Worm (Caenorhabditis elegans): ENCODE results near the gene asna-1.
A peak's percentile ranks its signal among the peaks of the same experiment; 100 is the strongest.

Gene asna-1

ce11 chrIII:8873990-8874668, 20.8 kb upstream of the asna-1 start (continued):
- TF ChIP-seq hlh-11 (tag; optimal IDR thresholded peaks at IDR 0.05) (peak; percentile 82), fkh-10 (GFP tag; optimal IDR thresholded peaks at IDR 0.05) (peak; percentile 61), dve-1 (tag; optimal IDR thresholded peaks at IDR 0.05; ENCODE audit: insufficient read depth) (peak; percentile 38), aha-1 (tag) (peak; percentile 98), daf-8 (GFP tag; IDR thresholded peaks at IDR 0.05) (no peak), ceh-82 (tag; optimal IDR thresholded peaks at IDR 0.05) (no peak), F10B5.3 (tag; optimal IDR thresholded peaks at IDR 0.05) (peak; percentile 21), T26A8.4 (GFP tag; IDR thresholded peaks at IDR 0.05) (peak; percentile 36; the same call in 1 of the 2 replicates), nhr-48 (tag; optimal IDR thresholded peaks at IDR 0.05) (peak; percentile 36), nhr-6 (tag; optimal IDR thresholded peaks at IDR 0.05) (peak; percentile 62), zfp-2 (tag; optimal IDR thresholded peaks at IDR 0.05) (peak; percentile 31), php-3 (GFP tag; IDR thresholded peaks at IDR 0.05) (no peak), madf-5 (GFP tag; IDR thresholded peaks at IDR 0.05) (no peak), daf-16 (GFP tag; optimal IDR thresholded peaks at IDR 0.05) (peak in 1 of 2 experiments; percentile 62), daf-16 (tag; optimal IDR thresholded peaks at IDR 0.05) (no peak), lsy-2 (tag; optimal IDR thresholded peaks at IDR 0.05) (peak; percentile 82 to 88), lir-3 (tag; optimal IDR thresholded peaks at IDR 0.05) (no peak), dpl-1 (GFP tag; optimal IDR thresholded peaks at IDR 0.05) (peak; percentile 26), nhr-77 (tag; optimal IDR thresholded peaks at IDR 0.05) (no peak), unc-39 (tag; optimal IDR thresholded peaks at IDR 0.05) (no peak), dmd-6 (GFP tag; IDR thresholded peaks at IDR 0.05) (peak; percentile 25), unc-62 (GFP tag; optimal IDR thresholded peaks at IDR 0.05 in 1 of 2) (peak in 1 of 2 experiments; percentile 80), unc-62 (tag; optimal IDR thresholded peaks at IDR 0.05) (peak; percentile 9), gei-8 (GFP tag; optimal IDR thresholded peaks at IDR 0.05) (peak; percentile 23), egl-43 (GFP tag; IDR thresholded peaks at IDR 0.05) (no peak), saeg-2 (GFP tag; IDR thresholded peaks at IDR 0.05) (no peak), lim-7 (GFP tag; IDR thresholded peaks at IDR 0.05) (no peak), madf-9 (GFP tag; conservative IDR thresholded peaks at IDR 0.05) (no peak), ctbp-1 (GFP tag; IDR thresholded peaks at IDR 0.05) (peak; percentile 89; the same call in 1 of the 2 replicates), F26F4.8 (GFP tag; conservative IDR thresholded peaks at IDR 0.05) (no peak), nhr-102 (tag; optimal IDR thresholded peaks at IDR 0.05) (no peak), vab-7 (GFP tag; IDR thresholded peaks at IDR 0.05) (peak; percentile 37; the same call in 1 of the 2 replicates), nhr-25 (tag; optimal IDR thresholded peaks at IDR 0.05; ENCODE audit: borderline replicate concordance, insufficient read depth) (peak; percentile 12), F37D6.2 (tag; optimal IDR thresholded peaks at IDR 0.05) (peak; percentile 81), snpc-1.2 (GFP tag; IDR thresholded peaks at IDR 0.05) (no peak), ztf-11 (tag; optimal IDR thresholded peaks at IDR 0.05) (peak; percentile 24)

- TF ChIP-seq dve-1 (tag; optimal IDR thresholded peaks at IDR 0.05; ENCODE audit: insufficient read depth) (no peak), snpc-4 (tag; optimal IDR thresholded peaks at IDR 0.05) (no peak), lin-1 (GFP tag; IDR thresholded peaks at IDR 0.05) (no peak), skn-1 (tag; optimal IDR thresholded peaks at IDR 0.05) (no peak), aha-1 (tag) (peak; percentile 87), lin-39 (tag; optimal IDR thresholded peaks at IDR 0.05) (no peak), ceh-28 (tag; optimal IDR thresholded peaks at IDR 0.05) (no peak), lin-15B (tag; optimal IDR thresholded peaks at IDR 0.05) (no peak), D1046.2 (GFP tag; IDR thresholded peaks at IDR 0.05) (no peak), hmg-1.1 (GFP tag; IDR thresholded peaks at IDR 0.05) (no peak), spr-1 (tag; optimal IDR thresholded peaks at IDR 0.05) (no peak), F44E2.7 (GFP tag; IDR thresholded peaks at IDR 0.05) (no peak), nhr-111 (GFP tag; optimal IDR thresholded peaks at IDR 0.05) (no peak), fkh-10 (GFP tag; optimal IDR thresholded peaks at IDR 0.05) (peak; percentile 89), nhr-102 (tag; optimal IDR thresholded peaks at IDR 0.05) (no peak), zag-1 (tag; optimal IDR thresholded peaks at IDR 0.05) (no peak), daf-8 (GFP tag; IDR thresholded peaks at IDR 0.05) (no peak), jun-1 (tag; optimal IDR thresholded peaks at IDR 0.05) (no peak), ces-1 (GFP tag; optimal IDR thresholded peaks at IDR 0.05) (peak; percentile 85), F10B5.3 (tag; optimal IDR thresholded peaks at IDR 0.05) (no peak), nhr-42 (GFP tag; IDR thresholded peaks at IDR 0.05) (no peak)
These were observed 17.9 kb upstream of the asna-1 start, which contains the start of gene K01F9.2 for ce11 chrIII:8877002-8877401. TSS of gene K01F9.2 (minus strand) at chrIII:8877128.

All from whole organism, L4 larva.